Worm (Caenorhabditis elegans) whole organism, mixed stage, embryonic: ENCODE measurements around the gene fat-3.

Experiments
- M03D4.4 ChIP-seq: sonication (generic microtip); optimal IDR thresholded peaks from 2 replicates; lab custom pipeline; 2017; ENCODE audit warnings: mild to moderate bottlenecking, missing genetic modification characterization, missing compliant biosample characterization
- bed-3 ChIP-seq: fragments of 200-800 bp; sonication (Bioruptor generic); optimal IDR thresholded peaks from 3 replicates; lab custom pipeline; 2018; ENCODE audit warnings: mild to moderate bottlenecking, missing genetic modification characterization, moderate library complexity, missing compliant biosample characterization
- ceh-39 ChIP-seq: fragments of 150-350 bp; optimal IDR thresholded peaks from 2 replicates; lab custom pipeline; 2014; ENCODE audit warnings: missing biosample characterization, missing genetic modification characterization
- ceh-43 ChIP-seq: fragments of 200-800 bp; sonication (Bioruptor generic); optimal IDR thresholded peaks from 2 replicates; lab custom pipeline; 2018; ENCODE audit warnings: mild to moderate bottlenecking, missing genetic modification characterization, moderate library complexity, missing compliant biosample characterization
- ceh-83 ChIP-seq: fragments of 200-800 bp; sonication (Bioruptor generic); optimal IDR thresholded peaks from 2 replicates; lab custom pipeline; 2018; ENCODE audit warnings: mild to moderate bottlenecking, missing genetic modification characterization, missing compliant biosample characterization
- cnd-1 ChIP-seq: fragments of 200-800 bp; sonication (Bioruptor generic); optimal IDR thresholded peaks from 2 replicates; lab custom pipeline; 2018; ENCODE audit warnings: mild to moderate bottlenecking, missing genetic modification characterization, missing compliant biosample characterization
- drap-1 ChIP-seq: fragments of 200-800 bp; sonication (Bioruptor generic); optimal IDR thresholded peaks from 3 replicates; lab custom pipeline; 2018; ENCODE audit warnings: mild to moderate bottlenecking, missing genetic modification characterization, missing compliant biosample characterization
- elt-1 ChIP-seq: sonication (generic microtip); optimal IDR thresholded peaks from 2 replicates; lab custom pipeline; 2017; ENCODE audit warnings: missing genetic modification characterization, mild to moderate bottlenecking, missing compliant biosample characterization, antibody characterized with exemption, moderate library complexity, borderline replicate concordance; ENCODE audit not compliant: insufficient read depth
- elt-3 ChIP-seq: fragments of 150-350 bp; optimal IDR thresholded peaks from 2 replicates; lab custom pipeline; 2014; ENCODE audit warnings: missing biosample characterization, missing genetic modification characterization
- flh-1 ChIP-seq: fragments of 200-800 bp; sonication (Bioruptor generic); optimal IDR thresholded peaks from 2 replicates; lab custom pipeline; 2018; ENCODE audit warnings: mild to moderate bottlenecking, missing genetic modification characterization, moderate library complexity, missing compliant biosample characterization
- ham-2 ChIP-seq: fragments of 200-800 bp; sonication (Bioruptor generic); optimal IDR thresholded peaks from 2 replicates; lab custom pipeline; 2018; ENCODE audit warnings: mild to moderate bottlenecking, missing genetic modification characterization, missing compliant biosample characterization
- hlh-1 ChIP-seq: fragments of 150-350 bp; optimal IDR thresholded peaks from 2 replicates; lab custom pipeline; 2014; ENCODE audit warnings: missing biosample characterization, missing genetic modification reagents, missing genetic modification characterization
- lin-32 ChIP-seq: fragments of 200-800 bp; sonication (Bioruptor generic); optimal IDR thresholded peaks from 2 replicates; lab custom pipeline; 2018; ENCODE audit warnings: mild to moderate bottlenecking, missing genetic modification characterization, missing compliant biosample characterization
- lsy-2 ChIP-seq: fragments of 150-350 bp; optimal IDR thresholded peaks from 2 replicates; lab custom pipeline; 2014; ENCODE audit warnings: missing biosample characterization, missing genetic modification characterization
- mab-5 ChIP-seq: fragments of 150-350 bp; optimal IDR thresholded peaks from 2 replicates; lab custom pipeline; 2014; ENCODE audit warnings: missing biosample characterization, missing genetic modification characterization
- mep-1 ChIP-seq: fragments of 150-350 bp; optimal IDR thresholded peaks from 2 replicates; lab custom pipeline; 2017; ENCODE audit warnings: missing biosample characterization, missing genetic modification reagents, missing genetic modification characterization, inconsistent platforms
- mls-2 ChIP-seq: sonication (generic microtip); optimal IDR thresholded peaks from 2 replicates; lab custom pipeline; 2016; ENCODE audit warnings: mild to moderate bottlenecking, missing genetic modification characterization, moderate library complexity, missing compliant biosample characterization
- nhr-12 ChIP-seq: fragments of 150-350 bp; optimal IDR thresholded peaks from 2 replicates; lab custom pipeline; 2014; ENCODE audit warnings: missing biosample characterization, missing genetic modification characterization
- nhr-2 ChIP-seq: fragments of 150-350 bp; optimal IDR thresholded peaks from 2 replicates; lab custom pipeline; 2014; ENCODE audit warnings: missing biosample characterization, missing genetic modification characterization
- nhr-237 ChIP-seq: fragments of 150-350 bp; optimal IDR thresholded peaks from 2 replicates; lab custom pipeline; 2014; ENCODE audit warnings: missing biosample characterization, missing genetic modification characterization
- pha-4 ChIP-seq: fragments of 150-350 bp; optimal IDR thresholded peaks from 2 replicates; lab custom pipeline; 2018; ENCODE audit warnings: missing biosample characterization, missing genetic modification reagents, missing genetic modification characterization
- sem-2 ChIP-seq: fragments of 200-800 bp; sonication (Bioruptor generic); optimal IDR thresholded peaks from 2 replicates; lab custom pipeline; 2018; ENCODE audit warnings: mild to moderate bottlenecking, missing genetic modification characterization, missing compliant biosample characterization
- sptf-1 ChIP-seq: sonication (generic microtip); optimal IDR thresholded peaks from 2 replicates; lab custom pipeline; 2017; ENCODE audit warnings: mild to moderate bottlenecking, missing genetic modification characterization, moderate library complexity, missing compliant biosample characterization
- unc-120 ChIP-seq: sonication (generic microtip); optimal IDR thresholded peaks from 2 replicates; lab custom pipeline; 2017; ENCODE audit warnings: missing genetic modification characterization, missing compliant biosample characterization; ENCODE audit not compliant: poor library complexity, severe bottlenecking
- unc-39 ChIP-seq: fragments of 150-350 bp; optimal IDR thresholded peaks from 2 replicates; lab custom pipeline; 2014; ENCODE audit warnings: missing biosample characterization, missing genetic modification characterization
- unc-62 ChIP-seq: fragments of 150-350 bp; optimal IDR thresholded peaks from 2 replicates; lab custom pipeline; 2014; ENCODE audit warnings: missing biosample characterization, missing genetic modification reagents, missing genetic modification characterization
- zip-8 ChIP-seq: fragments of 150-350 bp; optimal IDR thresholded peaks from 2 replicates; lab custom pipeline; 2014; ENCODE audit warnings: missing biosample characterization, missing genetic modification characterization
- ztf-11 ChIP-seq: fragments of 150-350 bp; optimal IDR thresholded peaks from 2 replicates; lab custom pipeline; 2014; ENCODE audit warnings: missing biosample characterization, missing genetic modification characterization

Gene fat-3

ce11 chrIV:9850931-9851330, 48.1 kb downstream of the fat-3 start, which contains the start of gene ssp-10:
Gene ssp-10, minus strand, starts transcription at chrIV:9851031.
- TF ChIP-seq elt-1: no peak
- no peak for TF ChIP-seq bed-3 (GFP tag; lab: Kevin White, UChicago)
- no peak for TF ChIP-seq ztf-11 (tag; lab: Kevin White, UChicago)
- no peak for TF ChIP-seq drap-1 (GFP tag; lab: Kevin White, UChicago)
- TF ChIP-seq sem-2: no peak
- TF ChIP-seq nhr-237: no peak
- no peak for TF ChIP-seq hlh-1 (tag; lab: Kevin White, UChicago)
- TF ChIP-seq cnd-1: no peak

ce11 chrIV:9852250-9852649, 49.4 kb downstream of the fat-3 start, which contains the start of gene ssq-1:
Gene ssq-1, plus strand, starts transcription at chrIV:9852550.
- TF ChIP-seq sem-2 (no peak), ceh-43 (GFP tag; lab: Kevin White, UChicago) (no peak), ceh-83 (GFP tag; lab: Kevin White, UChicago) (no peak), sptf-1 (tag; lab: Kevin White, UChicago) (no peak), mep-1 (tag; lab: Kevin White, UChicago) (no peak), nhr-2 (tag; lab: Kevin White, UChicago) (no peak), M03D4.4 (no peak), mls-2 (tag; lab: Kevin White, UChicago) (no peak), zip-8 (tag; lab: Kevin White, UChicago) (no peak)

ce11 chrIV:9852818-9853466, 50.1 kb downstream of the fat-3 start:
- TF ChIP-seq lin-32 (GFP tag; lab: Kevin White, UChicago): peak; percentile 62
- TF ChIP-seq sptf-1 (tag; lab: Kevin White, UChicago): no peak
- TF ChIP-seq unc-39 (tag; lab: Kevin White, UChicago): no peak
- no peak for TF ChIP-seq elt-1
- no peak for TF ChIP-seq mab-5 (tag; lab: Kevin White, UChicago)
- no peak for TF ChIP-seq ceh-83 (GFP tag; lab: Kevin White, UChicago)

- TF ChIP-seq elt-1 (no peak), ceh-39 (tag; lab: Kevin White, UChicago) (no peak), flh-1 (no peak), nhr-12 (tag; lab: Kevin White, UChicago) (no peak)
Observed at ce11 chrIV:9854952-9855351, 52.1 kb downstream of the fat-3 start.

- TF ChIP-seq sem-2: no peak
- no peak for TF ChIP-seq hlh-1 (tag; lab: Kevin White, UChicago)
- no peak for TF ChIP-seq mls-2 (tag; lab: Kevin White, UChicago)
- TF ChIP-seq unc-62 (GFP tag; lab: Kevin White, UChicago): no peak
- TF ChIP-seq ham-2: no peak
- no peak for TF ChIP-seq nhr-237
- TF ChIP-seq unc-120 (tag; lab: Kevin White, UChicago): no peak
- no peak for TF ChIP-seq unc-39 (tag; lab: Kevin White, UChicago)
- no peak for TF ChIP-seq nhr-2 (tag; lab: Kevin White, UChicago)
- TF ChIP-seq M03D4.4: no peak
- no peak for TF ChIP-seq ztf-11 (tag; lab: Kevin White, UChicago)
- no peak for TF ChIP-seq lsy-2
- no peak for TF ChIP-seq elt-3 (tag; lab: Kevin White, UChicago)
- no peak for TF ChIP-seq pha-4
- TF ChIP-seq lin-32 (GFP tag; lab: Kevin White, UChicago): no peak
Observed at ce11 chrIV:9855712-9856111, 52.9 kb downstream of the fat-3 start, which contains the start of gene K07F5.12. Gene K07F5.12, plus strand, starts transcription at chrIV:9856012.
